Fruit fly (Drosophila melanogaster): ENCODE results near the gene CG10096.

CG10096 gene

DNA sequence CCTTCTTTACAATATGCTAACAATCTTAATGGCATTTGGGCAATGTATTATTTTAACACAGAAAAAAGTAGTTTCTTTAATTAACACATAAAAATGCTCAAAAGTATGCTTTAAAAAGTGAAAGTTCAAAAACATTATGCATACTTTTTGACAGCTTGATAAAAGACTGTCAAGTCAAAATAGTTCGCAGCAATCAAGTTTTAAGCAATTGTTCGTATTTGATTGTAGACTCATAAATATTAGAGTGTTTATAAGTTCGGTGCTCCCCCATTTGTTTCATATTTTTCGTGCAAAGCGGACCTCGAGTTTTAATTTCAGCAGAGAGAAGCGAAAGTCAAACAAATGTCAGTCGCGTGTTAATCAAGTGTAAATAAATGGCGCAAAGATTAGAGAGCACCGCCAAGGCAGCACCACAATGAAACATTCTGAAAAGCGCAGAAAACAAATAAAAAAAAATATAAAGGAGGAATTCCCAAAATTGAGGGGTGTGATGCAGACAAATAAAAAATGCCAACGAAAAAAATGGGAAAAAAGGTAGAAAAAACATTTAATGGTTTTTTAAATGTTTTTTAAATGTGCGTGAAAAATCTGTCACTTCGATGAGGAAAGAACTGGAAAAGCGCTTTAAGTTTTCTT, 50.7 kb downstream of the CG10096 start (continued):
- TF ChIP-seq CG2202 (tag; optimal IDR thresholded peaks at IDR 0.05) (no peak), CG12391 (tag; optimal IDR thresholded peaks at IDR 0.05) (no peak), CG17612 (GFP tag; IDR thresholded peaks at IDR 0.05) (peak; percentile 89), chinmo (GFP tag; IDR thresholded peaks at IDR 0.05; ENCODE audit: partially characterized antibody) (no peak), CG17802 (tag; optimal IDR thresholded peaks at IDR 0.05) (no peak), chn (GFP tag; optimal IDR thresholded peaks at IDR 0.05) (no peak), onecut (GFP tag; IDR thresholded peaks at IDR 0.05) (no peak), CG3163 (GFP tag; optimal IDR thresholded peaks at IDR 0.05) (no peak), tna (GFP tag; IDR thresholded peaks at IDR 0.05; ENCODE audit: partially characterized antibody) (no peak), CG8290 (GFP tag; optimal IDR thresholded peaks at IDR 0.05) (peak; percentile 94), CG8290 (tag; optimal IDR thresholded peaks at IDR 0.05) (peak in 1 of 2 experiments; percentile 81), CG10565 (GFP tag; optimal IDR thresholded peaks at IDR 0.05) (no peak), CG12659 (GFP tag; optimal IDR thresholded peaks at IDR 0.05) (no peak), Fer3 (tag; optimal IDR thresholded peaks at IDR 0.05) (no peak), D19A (tag; optimal IDR thresholded peaks at IDR 0.05) (peak; percentile 68), dan (GFP tag; IDR thresholded peaks at IDR 0.05) (no peak), p53 (GFP tag; optimal IDR thresholded peaks at IDR 0.05) (no peak), CG1602 (GFP tag; optimal IDR thresholded peaks at IDR 0.05) (no peak), Lhr (GFP tag; optimal IDR thresholded peaks at IDR 0.05) (no peak), Hmr (GFP tag; optimal IDR thresholded peaks at IDR 0.05) (no peak)

DNA sequence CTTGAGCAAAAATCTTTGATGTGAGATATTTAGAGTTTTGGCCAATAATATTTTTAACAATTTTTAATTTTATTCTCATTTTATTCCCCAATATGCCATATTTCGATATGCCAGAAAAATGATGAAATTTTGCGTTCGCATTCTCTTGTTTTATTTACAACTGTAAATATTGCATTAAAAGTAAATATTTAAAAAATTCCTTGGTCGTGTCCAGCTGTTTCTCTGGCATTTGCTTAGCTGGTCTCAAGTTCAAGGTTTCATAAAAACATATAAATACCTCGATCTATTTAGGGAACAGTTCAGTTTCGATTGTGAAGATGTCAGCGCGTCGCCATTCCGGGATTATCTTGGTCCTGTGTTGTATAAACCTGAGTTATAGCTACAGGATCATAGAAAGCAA, 54.4 kb downstream of the CG10096 start, which contains the start of gene Sgsf:
TSS of gene Sgsf (plus strand) at position 301 of the 400 bp plus-strand sequence.
- no peak for TF ChIP-seq dmrt99B (tag; optimal IDR thresholded peaks at IDR 0.05)
- no peak for TF ChIP-seq pum (GFP tag; optimal IDR thresholded peaks at IDR 0.05)
- TF ChIP-seq sd (tag; optimal IDR thresholded peaks at IDR 0.05): no peak
- no peak for TF ChIP-seq Taf1 (GFP tag; IDR thresholded peaks at IDR 0.05)
- TF ChIP-seq gfzf (GFP tag; optimal IDR thresholded peaks at IDR 0.05): no peak
- no peak for TF ChIP-seq dmrt11E (tag; optimal IDR thresholded peaks at IDR 0.05)
- no peak for TF ChIP-seq sug (tag; optimal IDR thresholded peaks at IDR 0.05)
- TF ChIP-seq CG31441 (GFP tag; IDR thresholded peaks at IDR 0.05): no peak
- TF ChIP-seq fu2 (GFP tag; optimal IDR thresholded peaks at IDR 0.05): no peak
- TF ChIP-seq PHDP (tag; optimal IDR thresholded peaks at IDR 0.05): no peak
- no peak for TF ChIP-seq Dek (tag; optimal IDR thresholded peaks at IDR 0.05)
